Worm (Caenorhabditis elegans) whole organism, mixed stage, embryonic: Measurements from ENCODE around the gene C30H6.8.

Source experiments
- ceh-83 ChIP-seq: fragments of 200-800 bp; sonication (Bioruptor generic); optimal IDR thresholded peaks from 2 replicates; lab custom pipeline; 2018; ENCODE audit warnings: mild to moderate bottlenecking, missing genetic modification characterization, missing compliant biosample characterization
- elt-1 ChIP-seq: sonication (generic microtip); optimal IDR thresholded peaks from 2 replicates; lab custom pipeline; 2017; ENCODE audit warnings: missing genetic modification characterization, mild to moderate bottlenecking, missing compliant biosample characterization, antibody characterized with exemption, moderate library complexity, borderline replicate concordance; ENCODE audit not compliant: insufficient read depth
- lsy-2 ChIP-seq: fragments of 150-350 bp; optimal IDR thresholded peaks from 2 replicates; lab custom pipeline; 2014; ENCODE audit warnings: missing biosample characterization, missing genetic modification characterization
- nhr-12 ChIP-seq: fragments of 150-350 bp; optimal IDR thresholded peaks from 2 replicates; lab custom pipeline; 2014; ENCODE audit warnings: missing biosample characterization, missing genetic modification characterization
- zip-8 ChIP-seq: fragments of 150-350 bp; optimal IDR thresholded peaks from 2 replicates; lab custom pipeline; 2014; ENCODE audit warnings: missing biosample characterization, missing genetic modification characterization
- ztf-11 ChIP-seq: fragments of 150-350 bp; optimal IDR thresholded peaks from 2 replicates; lab custom pipeline; 2014; ENCODE audit warnings: missing biosample characterization, missing genetic modification characterization

ce11 chrIV:17431287-17431686 is 49.2 kb downstream of the C30H6.8 start, which contains the start of gene lact-6:
- no peak for TF ChIP-seq lsy-2 (tag; lab: Kevin White, UChicago)
- no peak for TF ChIP-seq ceh-83 (GFP tag; lab: Kevin White, UChicago)
- TF ChIP-seq nhr-12 (tag; lab: Kevin White, UChicago): no peak
- no peak for TF ChIP-seq elt-1
- no peak for TF ChIP-seq zip-8 (tag; lab: Kevin White, UChicago)
- no peak for TF ChIP-seq ztf-11 (tag; lab: Kevin White, UChicago)
